Fruit fly (Drosophila melanogaster) whole organism, embryonic: ENCODE results near the gene CG32668.

Experiments used
- Atf3 ChIP-seq: fragments of 200-800 bp; sonication (Bioruptor generic); optimal IDR thresholded peaks from 3 replicates; lab custom pipeline; 2016; ENCODE audit warnings: missing biosample characterization, missing genetic modification characterization
- CG11456 ChIP-seq: fragments of 200-800 bp; sonication (Bioruptor generic); IDR thresholded peaks from 3 replicates; pipeline ENCODE4 v1.3.6; 2022; ENCODE audit warnings: missing biosample characterization, missing genetic modification characterization
- CG1233 ChIP-seq: fragments of 200-800 bp; sonication (Bioruptor generic); optimal IDR thresholded peaks from 4 replicates; lab custom pipeline; 2018; ENCODE audit warnings: missing biosample characterization, mild to moderate bottlenecking, missing genetic modification characterization
- CG12769 ChIP-seq: fragments of 200-800 bp; sonication (Bioruptor generic); optimal IDR thresholded peaks from 2 replicates; lab custom pipeline; 2019; ENCODE audit warnings: missing biosample characterization, mild to moderate bottlenecking, missing genetic modification characterization, moderate library complexity
- CG14667 ChIP-seq: fragments of 200-800 bp; sonication (Bioruptor generic); IDR thresholded peaks from 2 replicates; pipeline ENCODE4 v1.3.6; 2022; ENCODE audit warnings: missing biosample characterization, missing genetic modification characterization
- CG16815 ChIP-seq: fragments of 200-800 bp; sonication (Bioruptor generic); optimal IDR thresholded peaks from 3 replicates; lab custom pipeline; 2017; ENCODE audit warnings: missing biosample characterization, mild to moderate bottlenecking, missing genetic modification characterization
- CG17385 ChIP-seq: fragments of 200-800 bp; sonication (Bioruptor generic); optimal IDR thresholded peaks from 3 replicates; lab custom pipeline; 2018; ENCODE audit warnings: missing biosample characterization, mild to moderate bottlenecking, missing genetic modification characterization
- CG18619 ChIP-seq: fragments of 200-800 bp; sonication (Bioruptor generic); optimal IDR thresholded peaks from 3 replicates; lab custom pipeline; 2017; ENCODE audit warnings: missing biosample characterization, mild to moderate bottlenecking, missing genetic modification characterization
- CG2120 ChIP-seq: fragments of 200-800 bp; sonication (Bioruptor generic); optimal IDR thresholded peaks from 3 replicates; lab custom pipeline; 2016; ENCODE audit warnings: missing biosample characterization, missing genetic modification characterization
- CG2678 ChIP-seq: fragments of 200-800 bp; sonication (Bioruptor generic); optimal IDR thresholded peaks from 3 replicates; lab custom pipeline; 2019; ENCODE audit warnings: missing biosample characterization, mild to moderate bottlenecking, missing genetic modification characterization, moderate library complexity
- CG2889 ChIP-seq: fragments of 200-800 bp; sonication (Bioruptor generic); IDR thresholded peaks from 3 replicates; pipeline ENCODE4 v1.3.6; 2022; ENCODE audit warnings: missing biosample characterization, missing genetic modification characterization
- CG31388 ChIP-seq: fragments of 200-800 bp; sonication (Bioruptor generic); optimal IDR thresholded peaks from 2 replicates; lab custom pipeline; 2016; ENCODE audit warnings: missing biosample characterization, missing genetic modification characterization
- CG33557 ChIP-seq: fragments of 200-800 bp; sonication (Bioruptor generic); optimal IDR thresholded peaks from 2 replicates; lab custom pipeline; 2019; ENCODE audit warnings: missing biosample characterization, mild to moderate bottlenecking, missing genetic modification characterization, moderate library complexity
- CG4360 ChIP-seq: fragments of 200-800 bp; sonication (Bioruptor generic); IDR thresholded peaks from 2 replicates; pipeline ENCODE4 v1.3.6; 2022; ENCODE audit warnings: missing biosample characterization, missing genetic modification characterization
- CG4617 ChIP-seq: fragments of 200-800 bp; sonication (Bioruptor generic); optimal IDR thresholded peaks from 3 replicates; lab custom pipeline; 2016; ENCODE audit warnings: missing biosample characterization, missing genetic modification characterization, borderline replicate concordance
- CG7357 ChIP-seq: fragments of 200-800 bp; sonication (Bioruptor generic); IDR thresholded peaks from 3 replicates; pipeline ENCODE4 v1.3.6; 2022; ENCODE audit warnings: missing biosample characterization, missing genetic modification characterization
- CG7372 ChIP-seq: fragments of 200-800 bp; sonication (Bioruptor generic); IDR thresholded peaks from 2 replicates; pipeline ENCODE4 v1.3.6; 2022; ENCODE audit warnings: missing biosample characterization, missing genetic modification characterization
- CG8765 ChIP-seq: fragments of 200-800 bp; sonication (Bioruptor generic); IDR thresholded peaks from 2 replicates; pipeline ENCODE4 v1.3.6; 2022; ENCODE audit warnings: missing biosample characterization, missing genetic modification characterization
- Dek ChIP-seq: fragments of 200-800 bp; sonication (Bioruptor generic); optimal IDR thresholded peaks from 3 replicates; lab custom pipeline; 2019; ENCODE audit warnings: missing biosample characterization, mild to moderate bottlenecking, missing genetic modification characterization, moderate library complexity
- Ets65A ChIP-seq: fragments of 200-800 bp; sonication (Bioruptor generic); peaks from one replicate; lab custom pipeline; 2016; ENCODE audit warnings: missing biosample characterization, missing genetic modification characterization
- Ets97D ChIP-seq: fragments of 200-800 bp; sonication (Bioruptor generic); optimal IDR thresholded peaks from 3 replicates; lab custom pipeline; 2016; ENCODE audit warnings: missing biosample characterization, missing genetic modification characterization
- H2.0 ChIP-seq: fragments of 200-800 bp; sonication (Bioruptor generic); IDR thresholded peaks from 2 replicates; pipeline ENCODE4 v1.3.6; 2022; ENCODE audit warnings: missing biosample characterization, missing genetic modification characterization
- HLH54F ChIP-seq: fragments of 200-800 bp; sonication (Bioruptor generic); optimal IDR thresholded peaks from 3 replicates; lab custom pipeline; 2016; ENCODE audit warnings: missing biosample characterization, missing genetic modification characterization
- MBD-R2 ChIP-seq: fragments of 200-800 bp; sonication (Bioruptor generic); IDR thresholded peaks from 2 replicates; pipeline ENCODE4 v1.3.6; 2022; ENCODE audit warnings: missing biosample characterization, missing genetic modification characterization
- Max ChIP-seq: fragments of 200-800 bp; sonication (Bioruptor generic); optimal IDR thresholded peaks from 2 replicates; lab custom pipeline; 2016; ENCODE audit warnings: missing biosample characterization, mild to moderate bottlenecking, missing genetic modification characterization
- NfI ChIP-seq: fragments of 200-800 bp; sonication (Bioruptor generic); optimal IDR thresholded peaks from 3 replicates; lab custom pipeline; 2018; ENCODE audit warnings: missing biosample characterization, mild to moderate bottlenecking, missing genetic modification characterization, moderate library complexity
- PHDP ChIP-seq: fragments of 200-800 bp; sonication (Bioruptor generic); optimal IDR thresholded peaks from 3 replicates; lab custom pipeline; 2018; ENCODE audit warnings: missing biosample characterization, mild to moderate bottlenecking, missing genetic modification characterization, moderate library complexity
- Pdp1 ChIP-seq, 2 experiments: fragments of 200-800 bp; sonication (Bioruptor generic); optimal IDR thresholded peaks; 3 replicates each; lab custom pipeline; 2016; ENCODE audit warnings: missing biosample characterization in 2 of 2, missing genetic modification characterization in 2 of 2, mild to moderate bottlenecking in 1 of 2, moderate library complexity in 1 of 2
- Rx ChIP-seq: fragments of 200-800 bp; sonication (Bioruptor generic); IDR thresholded peaks from 2 replicates; pipeline ENCODE4 v1.3.6; 2022; ENCODE audit warnings: missing biosample characterization, missing genetic modification characterization
- Sox102F ChIP-seq: fragments of 200-800 bp; sonication (Bioruptor generic); optimal IDR thresholded peaks from 2 replicates; lab custom pipeline; 2018; ENCODE audit warnings: missing biosample characterization, mild to moderate bottlenecking, missing genetic modification characterization, moderate library complexity
- Usf ChIP-seq: fragments of 200-800 bp; sonication (Bioruptor generic); optimal IDR thresholded peaks from 2 replicates; lab custom pipeline; 2017; ENCODE audit warnings: missing genotype, missing biosample characterization, missing genetic modification characterization
- Xbp1 ChIP-seq: fragments of 200-800 bp; sonication (Bioruptor generic); optimal IDR thresholded peaks from 3 replicates; lab custom pipeline; 2016; ENCODE audit warnings: missing biosample characterization, mild to moderate bottlenecking, missing genetic modification characterization
- Xrp1 ChIP-seq: fragments of 200-800 bp; sonication (Bioruptor generic); IDR thresholded peaks from 2 replicates; pipeline ENCODE4 v1.3.6; 2022; ENCODE audit warnings: missing biosample characterization, missing genetic modification characterization
- al ChIP-seq: fragments of 200-800 bp; sonication (Bioruptor generic); IDR thresholded peaks from 2 replicates; pipeline ENCODE4 v1.3.6; 2022; ENCODE audit warnings: missing biosample characterization, missing genetic modification characterization
- amos ChIP-seq: fragments of 200-800 bp; sonication (Bioruptor generic); IDR thresholded peaks from 2 replicates; pipeline ENCODE4 v1.3.6; 2022; ENCODE audit warnings: missing biosample characterization, missing genetic modification characterization; ENCODE audit not compliant: partially characterized antibody
- ase ChIP-seq: fragments of 200-800 bp; sonication (Bioruptor generic); IDR thresholded peaks from 3 replicates; pipeline ENCODE4 v1.3.6; 2022; ENCODE audit warnings: missing biosample characterization, missing genetic modification characterization
- cwo ChIP-seq: fragments of 200-800 bp; sonication (Bioruptor generic); optimal IDR thresholded peaks from 3 replicates; lab custom pipeline; 2017; ENCODE audit warnings: missing biosample characterization, missing genetic modification characterization, mild to moderate bottlenecking, moderate library complexity, missing genetic modification reagents
- esg ChIP-seq: fragments of 200-800 bp; sonication (Bioruptor generic); conservative IDR thresholded peaks from 2 replicates; pipeline ENCODE4 v1.3.6; 2022; ENCODE audit warnings: missing biosample characterization, missing genetic modification characterization
- fd64A ChIP-seq: fragments of 200-800 bp; sonication (Bioruptor generic); optimal IDR thresholded peaks from 3 replicates; lab custom pipeline; 2018; ENCODE audit warnings: missing biosample characterization, mild to moderate bottlenecking, missing genetic modification characterization
- ftz-f1 ChIP-seq: fragments of 200-800 bp; sonication (Bioruptor generic); optimal IDR thresholded peaks from 2 replicates; lab custom pipeline; 2016; ENCODE audit warnings: missing biosample characterization, missing genetic modification characterization
- gem ChIP-seq: fragments of 200-800 bp; sonication (Bioruptor generic); optimal IDR thresholded peaks from 2 replicates; lab custom pipeline; 2019; ENCODE audit warnings: missing biosample characterization, mild to moderate bottlenecking, missing genetic modification characterization, moderate library complexity
- grau ChIP-seq: fragments of 200-800 bp; optimal IDR thresholded peaks from 3 replicates; lab custom pipeline; 2019; ENCODE audit warnings: missing biosample characterization, mild to moderate bottlenecking, missing genetic modification characterization, moderate library complexity
- ham ChIP-seq: fragments of 200-800 bp; sonication (Bioruptor generic); IDR thresholded peaks from 2 replicates; pipeline ENCODE4 v1.3.6; 2022; ENCODE audit warnings: missing biosample characterization, missing genetic modification characterization
- hbn ChIP-seq: fragments of 200-800 bp; sonication (Bioruptor generic); IDR thresholded peaks from 2 replicates; pipeline ENCODE4 v1.3.6; 2022; ENCODE audit warnings: missing biosample characterization, missing genetic modification characterization; ENCODE audit not compliant: partially characterized antibody
- klu ChIP-seq: fragments of 200-800 bp; sonication (Bioruptor generic); IDR thresholded peaks from 2 replicates; pipeline ENCODE4 v1.3.6; 2022; ENCODE audit warnings: missing biosample characterization, missing genetic modification characterization
- lab ChIP-seq: fragments of 200-800 bp; sonication (Bioruptor generic); optimal IDR thresholded peaks from 3 replicates; lab custom pipeline; 2017; ENCODE audit warnings: missing biosample characterization, missing genetic modification characterization, mild to moderate bottlenecking, moderate library complexity, missing genetic modification reagents
- luna ChIP-seq: fragments of 200-800 bp; sonication (Bioruptor generic); optimal IDR thresholded peaks from 2 replicates; lab custom pipeline; 2016; ENCODE audit warnings: missing biosample characterization, missing genetic modification characterization
- pita ChIP-seq: fragments of 200-800 bp; sonication (Bioruptor generic); optimal IDR thresholded peaks from 2 replicates; lab custom pipeline; 2017; ENCODE audit warnings: missing biosample characterization, mild to moderate bottlenecking, missing genetic modification characterization
- sens ChIP-seq: fragments of 200-800 bp; sonication (Bioruptor generic); peaks from one replicate; lab custom pipeline; 2016; ENCODE audit warnings: missing biosample characterization, missing genetic modification characterization
- shn ChIP-seq: fragments of 200-800 bp; sonication (Bioruptor generic); optimal IDR thresholded peaks from 3 replicates; lab custom pipeline; 2016; ENCODE audit warnings: missing biosample characterization, missing genetic modification characterization
- so ChIP-seq: fragments of 200-800 bp; sonication (Bioruptor generic); IDR thresholded peaks from 3 replicates; pipeline ENCODE4 v1.3.6; 2022; ENCODE audit warnings: missing biosample characterization, missing genetic modification characterization
- yki ChIP-seq: fragments of >200 bp; optimal IDR thresholded peaks from 3 replicates; lab custom pipeline; 2018

Gene CG32668

dm6 chrX:11149201-11149600, 10.4 kb downstream of the CG32668 start, which contains the start of gene Lint-1 (continued):
- no peak for TF ChIP-seq PHDP (tag; lab: Kevin White, UChicago)
- TF ChIP-seq Xbp1 (GFP tag; lab: Kevin White, UChicago) = peak; percentile 49
- peak; percentile 47; the same call in 1 of the 3 replicates for TF ChIP-seq CG7357 (GFP tag; lab: Robert Waterston, UW)
- TF ChIP-seq al (GFP tag; lab: Robert Waterston, UW) = no peak
- no peak for TF ChIP-seq pita (GFP tag; lab: Kevin White, UChicago)
- no peak for TF ChIP-seq amos (GFP tag; lab: Robert Waterston, UW)
- TF ChIP-seq CG2889 = no peak
- TF ChIP-seq CG2678 (tag; lab: Kevin White, UChicago) = peak; percentile 18
- no peak for TF ChIP-seq Usf (GFP tag; lab: Kevin White, UChicago)
- TF ChIP-seq CG33557 (GFP tag; lab: Kevin White, UChicago) = no peak
- TF ChIP-seq Sox102F (GFP tag; lab: Kevin White, UChicago) = peak; percentile 17
- no peak for TF ChIP-seq CG7372
- TF ChIP-seq ftz-f1 (GFP tag; lab: Kevin White, UChicago) = no peak
- TF ChIP-seq CG2120 (GFP tag; lab: Kevin White, UChicago) = peak; percentile 51
- no peak for TF ChIP-seq CG4360 (GFP tag; lab: Robert Waterston, UW)
- no peak for TF ChIP-seq yki (lab: Kevin White, UChicago)
- peak; percentile 23 for TF ChIP-seq HLH54F (GFP tag; lab: Kevin White, UChicago)
- TF ChIP-seq grau (tag; lab: Kevin White, UChicago) = no peak
- peak; percentile 7 for TF ChIP-seq NfI (GFP tag; lab: Kevin White, UChicago)
- peak; percentile 35 for TF ChIP-seq Max
- TF ChIP-seq Ets97D (GFP tag; lab: Kevin White, UChicago) = peak; percentile 15
- TF ChIP-seq Ets65A (GFP tag; lab: Kevin White, UChicago) = peak; percentile 64
- no peak for TF ChIP-seq Atf3
- TF ChIP-seq esg = no peak
- TF ChIP-seq Pdp1 (GFP tag; optimal IDR thresholded peaks at IDR 0.05; lab: Kevin White, UChicago) = peak; percentile 36 to 89
- peak; percentile 20 for TF ChIP-seq lab (GFP tag; lab: Kevin White, UChicago)
- TF ChIP-seq shn (GFP tag; lab: Kevin White, UChicago) = peak; percentile 26
- no peak for TF ChIP-seq CG14667 (GFP tag; lab: Robert Waterston, UW)
- TF ChIP-seq CG11456 = 0 out of 3 replicates have a peak, but pooled peaks have one; percentile 22
- no peak for TF ChIP-seq Dek
- no peak for TF ChIP-seq CG17385
- TF ChIP-seq CG16815 (GFP tag; lab: Kevin White, UChicago) = no peak
- no peak for TF ChIP-seq CG31388
- peak; percentile 33; the same call in 1 of the 2 replicates for TF ChIP-seq MBD-R2 (GFP tag; lab: Robert Waterston, UW)
- peak; percentile 0 for TF ChIP-seq CG12769 (tag; lab: Kevin White, UChicago)
- no peak for TF ChIP-seq CG1233 (GFP tag; lab: Kevin White, UChicago)
- TF ChIP-seq Rx (GFP tag; lab: Robert Waterston, UW) = no peak
- TF ChIP-seq H2.0 = 0 out of 2 replicates have a peak, but pooled peaks have one; percentile 31
- TF ChIP-seq ase (GFP tag; lab: Robert Waterston, UW) = no peak
- TF ChIP-seq ham (GFP tag; lab: Robert Waterston, UW) = no peak
- TF ChIP-seq CG4617 (GFP tag; lab: Kevin White, UChicago) = peak; percentile 65
- no peak for TF ChIP-seq klu
- TF ChIP-seq hbn = no peak
- TF ChIP-seq luna (GFP tag; lab: Kevin White, UChicago) = no peak
- no peak for TF ChIP-seq so (GFP tag; lab: Robert Waterston, UW)
- no peak for TF ChIP-seq fd64A
- peak; percentile 80 for TF ChIP-seq sens (GFP tag; lab: Kevin White, UChicago)
- TF ChIP-seq CG8765 (GFP tag; lab: Robert Waterston, UW) = no peak
- peak; percentile 28; the same call in 1 of the 2 replicates for TF ChIP-seq Xrp1 (GFP tag; lab: Robert Waterston, UW)
- TF ChIP-seq cwo (GFP tag; lab: Kevin White, UChicago) = no peak
- TF ChIP-seq gem (tag; lab: Kevin White, UChicago) = peak; percentile 38
- no peak for TF ChIP-seq CG18619 (GFP tag; lab: Kevin White, UChicago)
